Fruit fly (Drosophila melanogaster) whole organism, pupa: Measurements from ENCODE around the gene Lk6.
A peak's percentile ranks its signal among the peaks of the same experiment; 100 is the strongest.

Experiments used
- CG10348 ChIP-seq: fragments of 200-800 bp; sonication (Bioruptor generic); IDR thresholded peaks from 2 replicates; pipeline ENCODE4 v1.3.6; 2022; ENCODE audit warnings: missing biosample characterization, missing genetic modification characterization
- CG12605 ChIP-seq: fragments of 200-800 bp; sonication (Bioruptor generic); IDR thresholded peaks from 2 replicates; pipeline ENCODE4 v1.3.6; 2022; ENCODE audit warnings: missing biosample characterization, missing genetic modification characterization
- CG13204 ChIP-seq: fragments of 200-800 bp; sonication (Bioruptor generic); optimal IDR thresholded peaks from 2 replicates; lab custom pipeline; 2018; ENCODE audit warnings: missing biosample characterization, mild to moderate bottlenecking, missing genetic modification characterization, moderate library complexity
- CG14655 ChIP-seq: fragments of 200-800 bp; sonication (Bioruptor generic); optimal IDR thresholded peaks from 3 replicates; lab custom pipeline; 2017; ENCODE audit warnings: mild to moderate bottlenecking, missing biosample characterization, missing genetic modification reagents, missing genetic modification characterization
- CG15710 ChIP-seq: fragments of 200-800 bp; sonication (Bioruptor generic); optimal IDR thresholded peaks from 2 replicates; lab custom pipeline; 2018; ENCODE audit warnings: missing biosample characterization, mild to moderate bottlenecking, missing genetic modification characterization, moderate library complexity
- CG17806 ChIP-seq: fragments of 200-800 bp; sonication (Bioruptor generic); optimal IDR thresholded peaks from 2 replicates; lab custom pipeline; 2018; ENCODE audit warnings: missing biosample characterization, mild to moderate bottlenecking, missing genetic modification characterization, moderate library complexity
- CG32121 ChIP-seq: fragments of 200-800 bp; sonication (Bioruptor generic); IDR thresholded peaks from 2 replicates; pipeline ENCODE4 v1.3.6; 2022; ENCODE audit warnings: missing biosample characterization, missing genetic modification characterization
- CG34367 ChIP-seq: fragments of 200-800 bp; sonication (Bioruptor generic); optimal IDR thresholded peaks from 2 replicates; lab custom pipeline; 2018; ENCODE audit warnings: missing biosample characterization, mild to moderate bottlenecking, missing genetic modification characterization
- CG4496 ChIP-seq: fragments of 200-800 bp; sonication (Bioruptor generic); IDR thresholded peaks from 3 replicates; pipeline ENCODE4 v1.3.6; 2022; ENCODE audit warnings: missing biosample characterization, missing genetic modification characterization
- CG8159 ChIP-seq: fragments of 200-800 bp; sonication (Bioruptor generic); optimal IDR thresholded peaks from 3 replicates; lab custom pipeline; 2018; ENCODE audit warnings: missing biosample characterization, mild to moderate bottlenecking, missing genetic modification characterization, moderate library complexity
- CG8301 ChIP-seq: fragments of 200-800 bp; sonication (Bioruptor generic); optimal IDR thresholded peaks from 2 replicates; lab custom pipeline; 2018; ENCODE audit warnings: missing biosample characterization, mild to moderate bottlenecking, missing genetic modification characterization
- CG9948 ChIP-seq: fragments of 200-800 bp; sonication (Bioruptor generic); optimal IDR thresholded peaks from 2 replicates; lab custom pipeline; 2018; ENCODE audit warnings: missing biosample characterization, mild to moderate bottlenecking, missing genetic modification characterization, moderate library complexity
- D1 ChIP-seq: fragments of 200-800 bp; sonication (Bioruptor generic); optimal IDR thresholded peaks from 2 replicates; lab custom pipeline; 2018; ENCODE audit warnings: missing biosample characterization, mild to moderate bottlenecking, missing genetic modification characterization, moderate library complexity
- EcR ChIP-seq: fragments of 200-800 bp; sonication (Bioruptor generic); optimal IDR thresholded peaks from 3 replicates; lab custom pipeline; 2019; ENCODE audit warnings: missing biosample characterization, missing genetic modification characterization, mild to moderate bottlenecking, moderate library complexity, missing genetic modification reagents
- Ets98B ChIP-seq: fragments of 200-800 bp; sonication (Bioruptor generic); IDR thresholded peaks from 2 replicates; pipeline ENCODE4 v1.3.6; 2022; ENCODE audit warnings: missing biosample characterization, missing genetic modification characterization
- Pif1A ChIP-seq: fragments of 200-800 bp; sonication (Bioruptor generic); optimal IDR thresholded peaks from 3 replicates; lab custom pipeline; 2016; ENCODE audit warnings: missing biosample characterization, missing genetic modification characterization
- Pif1B ChIP-seq: fragments of 200-800 bp; sonication (Bioruptor generic); optimal IDR thresholded peaks from 3 replicates; lab custom pipeline; 2016; ENCODE audit warnings: missing biosample characterization, missing genetic modification characterization
- Snoo ChIP-seq: fragments of 200-800 bp; sonication (Bioruptor generic); optimal IDR thresholded peaks from 3 replicates; lab custom pipeline; 2017; ENCODE audit warnings: missing biosample characterization, mild to moderate bottlenecking, missing genetic modification characterization, inconsistent platforms
- fd96Ca ChIP-seq: fragments of 200-800 bp; sonication (Bioruptor generic); IDR thresholded peaks from 3 replicates; pipeline ENCODE4 v1.3.6; 2022; ENCODE audit warnings: missing biosample characterization, missing genetic modification characterization
- gl ChIP-seq: fragments of 200-800 bp; sonication (Bioruptor generic); optimal IDR thresholded peaks from 2 replicates; lab custom pipeline; 2018; ENCODE audit warnings: missing biosample characterization, mild to moderate bottlenecking, missing genetic modification characterization
- rn ChIP-seq: fragments of 200-800 bp; sonication (Bioruptor generic); IDR thresholded peaks from 2 replicates; pipeline ENCODE4 v1.3.6; 2022; ENCODE audit warnings: missing biosample characterization, missing genetic modification characterization

Gene Lk6

dm6 chr3R:11778012-11778865 lies 14.0 kb upstream of the Lk6 start:
- TF ChIP-seq EcR (GFP tag; lab: Kevin White, UChicago), result peak; percentile 55
- peak; percentile 27 for TF ChIP-seq gl (tag; lab: Kevin White, UChicago)
- TF ChIP-seq D1 (tag; lab: Kevin White, UChicago), result no peak
- peak; percentile 63 for TF ChIP-seq Snoo (tag; lab: Kevin White, UChicago)
- TF ChIP-seq CG9948 (tag; lab: Kevin White, UChicago), result peak; percentile 44
- peak; percentile 47 for TF ChIP-seq Pif1A
- 0 out of 2 replicates have a peak, but pooled peaks have one; percentile 5 for TF ChIP-seq CG10348
- TF ChIP-seq CG17806 (tag; lab: Kevin White, UChicago), result no peak
- no peak for TF ChIP-seq Pif1B
- peak; percentile 64 for TF ChIP-seq CG12605 (GFP tag; lab: Robert Waterston, UW)
- peak; percentile 75 for TF ChIP-seq CG14655 (GFP tag; lab: Kevin White, UChicago)
- TF ChIP-seq CG8301 (tag; lab: Kevin White, UChicago), result no peak
- peak; percentile 57 for TF ChIP-seq CG8159 (tag; lab: Kevin White, UChicago)
- peak; percentile 67 for TF ChIP-seq fd96Ca (GFP tag; lab: Robert Waterston, UW)
- TF ChIP-seq CG4496, result peak; percentile 44; the same call in 1 of the 3 replicates
- peak; percentile 72 for TF ChIP-seq Ets98B
- peak; percentile 72 for TF ChIP-seq CG15710 (tag; lab: Kevin White, UChicago)
- TF ChIP-seq CG32121 (GFP tag; lab: Robert Waterston, UW), result peak; percentile 57; the same call in 1 of the 2 replicates
- peak; percentile 57 for TF ChIP-seq CG34367
- TF ChIP-seq CG13204 (GFP tag; lab: Kevin White, UChicago), result peak; percentile 61
- 0 out of 2 replicates have a peak, but pooled peaks have one; percentile 9 for TF ChIP-seq rn (GFP tag; lab: Robert Waterston, UW)

- TF ChIP-seq rn (GFP tag; lab: Robert Waterston, UW), result no peak
- TF ChIP-seq CG4496, result no peak; the same call in 1 of the 3 replicates
- TF ChIP-seq Ets98B, result peak; percentile 32; the same call in 1 of the 2 replicates
- TF ChIP-seq gl (tag; lab: Kevin White, UChicago), result no peak
- TF ChIP-seq CG9948 (tag; lab: Kevin White, UChicago), result no peak
- TF ChIP-seq Pif1A, result peak; percentile 26
- TF ChIP-seq CG32121 (GFP tag; lab: Robert Waterston, UW), result peak; percentile 58
- no peak for TF ChIP-seq Pif1B
- TF ChIP-seq CG13204 (GFP tag; lab: Kevin White, UChicago), result peak; percentile 39
- peak; percentile 8 for TF ChIP-seq CG14655 (GFP tag; lab: Kevin White, UChicago)
- peak; percentile 44; the same call in 1 of the 2 replicates for TF ChIP-seq CG12605 (GFP tag; lab: Robert Waterston, UW)
- TF ChIP-seq EcR (GFP tag; lab: Kevin White, UChicago), result peak; percentile 50
These were observed 12.8 kb upstream of the Lk6 start for dm6 chr3R:11777058-11777457.

dm6 chr3R:11776068-11776767 lies 12.0 kb upstream of the Lk6 start:
- no peak for TF ChIP-seq CG8301 (tag; lab: Kevin White, UChicago)
- no peak for TF ChIP-seq CG32121 (GFP tag; lab: Robert Waterston, UW)
- no peak for TF ChIP-seq CG10348

- TF ChIP-seq CG15710 (tag; lab: Kevin White, UChicago) (no peak), gl (tag; lab: Kevin White, UChicago) (no peak), Snoo (tag; lab: Kevin White, UChicago) (no peak), CG10348 (no peak), fd96Ca (GFP tag; lab: Robert Waterston, UW) (no peak), CG8159 (tag; lab: Kevin White, UChicago) (no peak), Pif1B (no peak), rn (GFP tag; lab: Robert Waterston, UW) (no peak), Ets98B (no peak), CG4496 (no peak), CG9948 (tag; lab: Kevin White, UChicago) (no peak), CG13204 (GFP tag; lab: Kevin White, UChicago) (no peak), CG12605 (GFP tag; lab: Robert Waterston, UW) (no peak), CG34367 (no peak)
These were observed 10.9 kb upstream of the Lk6 start for dm6 chr3R:11775207-11775606.

dm6 chr3R:11773999-11774397 lies 9.7 kb upstream of the Lk6 start:
- peak; percentile 30 for TF ChIP-seq Snoo (tag; lab: Kevin White, UChicago)
- peak; percentile 29 for TF ChIP-seq D1 (tag; lab: Kevin White, UChicago)
- TF ChIP-seq CG12605 (GFP tag; lab: Robert Waterston, UW), result no peak
- TF ChIP-seq CG15710 (tag; lab: Kevin White, UChicago), result peak; percentile 74
- TF ChIP-seq CG34367, result peak; percentile 42
- TF ChIP-seq CG8159 (tag; lab: Kevin White, UChicago), result peak; percentile 84
- TF ChIP-seq Pif1A, result no peak
- TF ChIP-seq CG17806 (tag; lab: Kevin White, UChicago), result peak; percentile 59
- peak; percentile 36 for TF ChIP-seq CG8301 (tag; lab: Kevin White, UChicago)
- peak; percentile 35; the same call in 1 of the 2 replicates for TF ChIP-seq CG32121 (GFP tag; lab: Robert Waterston, UW)
- no peak for TF ChIP-seq EcR (GFP tag; lab: Kevin White, UChicago)
- peak; percentile 69 for TF ChIP-seq CG9948 (tag; lab: Kevin White, UChicago)
- peak; percentile 44 for TF ChIP-seq CG14655 (GFP tag; lab: Kevin White, UChicago)
